Fruit fly (Drosophila melanogaster) whole organism, embryonic: ENCODE measurements around the gene Jhbp3.

Source experiments
- Aef1 ChIP-seq: fragments of 200-800 bp; sonication (Bioruptor generic); IDR thresholded peaks from 3 replicates; pipeline ENCODE4 v1.3.6; 2022; ENCODE audit warnings: missing biosample characterization, missing genetic modification characterization
- Antp ChIP-seq: fragments of 200-800 bp; sonication (Bioruptor generic); optimal IDR thresholded peaks from 3 replicates; lab custom pipeline; 2016; ENCODE audit warnings: missing biosample characterization, missing genetic modification characterization
- Atf3 ChIP-seq: fragments of 200-800 bp; sonication (Bioruptor generic); optimal IDR thresholded peaks from 3 replicates; lab custom pipeline; 2016; ENCODE audit warnings: missing biosample characterization, missing genetic modification characterization
- Atf6 ChIP-seq: fragments of 200-800 bp; sonication (Bioruptor generic); IDR thresholded peaks from 2 replicates; pipeline ENCODE4 v1.3.6; 2022; ENCODE audit warnings: missing biosample characterization, missing genetic modification characterization
- CG12299 ChIP-seq: fragments of 200-800 bp; sonication (Bioruptor generic); optimal IDR thresholded peaks from 2 replicates; lab custom pipeline; 2018; ENCODE audit warnings: missing biosample characterization, mild to moderate bottlenecking, missing genetic modification characterization
- CG16815 ChIP-seq: fragments of 200-800 bp; sonication (Bioruptor generic); optimal IDR thresholded peaks from 3 replicates; lab custom pipeline; 2017; ENCODE audit warnings: missing biosample characterization, mild to moderate bottlenecking, missing genetic modification characterization
- CG16863 ChIP-seq: fragments of 200-800 bp; sonication (Bioruptor generic); optimal IDR thresholded peaks from 3 replicates; lab custom pipeline; 2016; ENCODE audit warnings: missing biosample characterization, missing genetic modification characterization
- CG17361 ChIP-seq: fragments of 200-800 bp; sonication (Bioruptor generic); IDR thresholded peaks from 3 replicates; pipeline ENCODE4 v1.3.6; 2022; ENCODE audit warnings: missing biosample characterization, missing genetic modification characterization
- CG17568 ChIP-seq: fragments of 200-800 bp; sonication (Bioruptor generic); optimal IDR thresholded peaks from 2 replicates; lab custom pipeline; 2018; ENCODE audit warnings: missing biosample characterization, mild to moderate bottlenecking, missing genetic modification characterization, moderate library complexity
- CG1832 ChIP-seq: fragments of 200-800 bp; sonication (Bioruptor generic); optimal IDR thresholded peaks from 2 replicates; lab custom pipeline; 2017; ENCODE audit warnings: missing biosample characterization, mild to moderate bottlenecking, missing genetic modification characterization, inconsistent platforms
- CG2116 ChIP-seq: fragments of 200-800 bp; sonication (Bioruptor generic); optimal IDR thresholded peaks from 3 replicates; lab custom pipeline; 2018; ENCODE audit warnings: missing biosample characterization, mild to moderate bottlenecking, missing genetic modification characterization
- CG32767 ChIP-seq: fragments of 200-800 bp; sonication (Bioruptor generic); IDR thresholded peaks from 2 replicates; pipeline ENCODE4 v1.3.6; 2022; ENCODE audit warnings: missing biosample characterization, missing genetic modification characterization
- CG3407 ChIP-seq: fragments of 200-800 bp; sonication (Bioruptor generic); optimal IDR thresholded peaks from 2 replicates; lab custom pipeline; 2018; ENCODE audit warnings: missing biosample characterization, mild to moderate bottlenecking, missing genetic modification characterization
- CG6175 ChIP-seq: fragments of 200-800 bp; sonication (Bioruptor generic); IDR thresholded peaks from 3 replicates; pipeline ENCODE4 v1.3.6; 2022; ENCODE audit warnings: missing biosample characterization, missing genetic modification characterization
- CG6254 ChIP-seq: fragments of 200-800 bp; sonication (Bioruptor generic); optimal IDR thresholded peaks from 3 replicates; lab custom pipeline; 2017; ENCODE audit warnings: mild to moderate bottlenecking, missing biosample characterization, missing genetic modification reagents, missing genetic modification characterization
- CG6791 ChIP-seq: fragments of 200-800 bp; sonication (Bioruptor generic); IDR thresholded peaks from 3 replicates; pipeline ENCODE4 v1.3.6; 2022; ENCODE audit warnings: missing biosample characterization, missing genetic modification characterization; ENCODE audit not compliant: partially characterized antibody
- CG9609 ChIP-seq: fragments of 200-800 bp; sonication (Bioruptor generic); optimal IDR thresholded peaks from 3 replicates; lab custom pipeline; 2016; ENCODE audit warnings: missing biosample characterization, missing genetic modification characterization
- D ChIP-seq, 2 experiments: fragments of 200-800 bp in 1 of 2; fragments of >200 bp in 1 of 2; sonication (Bioruptor generic) in 1 of 2; optimal IDR thresholded peaks; 2 replicates in 1 of 2; 3 replicates in 1 of 2; lab custom pipeline; 2017; ENCODE audit warnings: mild to moderate bottlenecking in 1 of 2, missing biosample characterization in 1 of 2, missing genetic modification characterization in 1 of 2, missing genetic modification reagents in 1 of 2
- Dip2 ChIP-seq: fragments of 200-800 bp; sonication (Bioruptor generic); IDR thresholded peaks from 2 replicates; pipeline ENCODE4 v1.3.6; 2022; ENCODE audit warnings: missing biosample characterization, missing genetic modification characterization
- ERR ChIP-seq: fragments of 200-800 bp; sonication (Bioruptor generic); optimal IDR thresholded peaks from 2 replicates; lab custom pipeline; 2016; ENCODE audit warnings: missing biosample characterization, missing genetic modification characterization
- HLH54F ChIP-seq: fragments of 200-800 bp; sonication (Bioruptor generic); optimal IDR thresholded peaks from 3 replicates; lab custom pipeline; 2016; ENCODE audit warnings: missing biosample characterization, missing genetic modification characterization
- Hmx ChIP-seq: fragments of 200-800 bp; sonication (Bioruptor generic); optimal IDR thresholded peaks from 2 replicates; lab custom pipeline; 2016; ENCODE audit warnings: missing biosample characterization, missing genetic modification characterization
- Hr39 ChIP-seq: fragments of >200 bp; optimal IDR thresholded peaks from 2 replicates; lab custom pipeline; 2017
- NFAT ChIP-seq: fragments of 200-800 bp; sonication (Bioruptor generic); IDR thresholded peaks from 2 replicates; pipeline ENCODE4 v1.3.6; 2022; ENCODE audit warnings: missing biosample characterization, missing genetic modification characterization
- Opbp ChIP-seq: fragments of 200-800 bp; sonication (Bioruptor generic); IDR thresholded peaks from 3 replicates; pipeline ENCODE4 v1.3.6; 2022; ENCODE audit warnings: missing biosample characterization, missing genetic modification characterization; ENCODE audit not compliant: partially characterized antibody
- Sin3A ChIP-seq: fragments of >200 bp; optimal IDR thresholded peaks from 2 replicates; lab custom pipeline; 2018
- Sox102F ChIP-seq: fragments of 200-800 bp; sonication (Bioruptor generic); optimal IDR thresholded peaks from 2 replicates; lab custom pipeline; 2018; ENCODE audit warnings: missing biosample characterization, mild to moderate bottlenecking, missing genetic modification characterization, moderate library complexity
- Ssrp ChIP-seq: fragments of 200-800 bp; sonication (Bioruptor generic); optimal IDR thresholded peaks from 2 replicates; lab custom pipeline; 2018; ENCODE audit warnings: missing biosample characterization, mild to moderate bottlenecking, missing genetic modification characterization, moderate library complexity
- aop ChIP-seq: fragments of 200-800 bp; sonication (Bioruptor generic); IDR thresholded peaks from 2 replicates; pipeline ENCODE4 v1.3.6; 2022; ENCODE audit warnings: missing biosample characterization, missing genetic modification characterization
- ap ChIP-seq: fragments of 200-800 bp; sonication (Bioruptor generic); IDR thresholded peaks from 2 replicates; pipeline ENCODE4 v1.3.6; 2022; ENCODE audit warnings: missing biosample characterization, missing genetic modification characterization
- bsh ChIP-seq, 2 experiments: fragments of 200-800 bp; sonication (Bioruptor generic); optimal IDR thresholded peaks; 2 replicates each; lab custom pipeline; 2017 to 2018; ENCODE audit warnings: mild to moderate bottlenecking in 2 of 2, missing biosample characterization in 2 of 2, missing genetic modification characterization in 2 of 2, moderate library complexity in 1 of 2
- chif ChIP-seq, 2 experiments: fragments of 200-800 bp; sonication (Bioruptor generic); optimal IDR thresholded peaks; 3 replicates each; lab custom pipeline; 2016; ENCODE audit warnings: missing biosample characterization in 2 of 2, missing genetic modification characterization in 2 of 2
- danr ChIP-seq: fragments of 200-800 bp; sonication (Bioruptor generic); IDR thresholded peaks from 2 replicates; pipeline ENCODE4 v1.3.6; 2022; ENCODE audit warnings: missing biosample characterization, missing genetic modification characterization
- dmrt11E ChIP-seq: fragments of 200-800 bp; sonication (Bioruptor generic); optimal IDR thresholded peaks from 3 replicates; lab custom pipeline; 2018; ENCODE audit warnings: missing biosample characterization, mild to moderate bottlenecking, missing genetic modification characterization, moderate library complexity
- eyg ChIP-seq: fragments of 200-800 bp; sonication (Bioruptor generic); optimal IDR thresholded peaks from 3 replicates; lab custom pipeline; 2016; ENCODE audit warnings: missing biosample characterization, missing genetic modification characterization
- hb ChIP-seq: fragments of 200-800 bp; sonication (Bioruptor generic); IDR thresholded peaks from 3 replicates; pipeline ENCODE4 v1.3.6; 2022; ENCODE audit warnings: missing biosample characterization, missing genetic modification characterization; ENCODE audit not compliant: partially characterized antibody
- hbn ChIP-seq: fragments of 200-800 bp; sonication (Bioruptor generic); IDR thresholded peaks from 2 replicates; pipeline ENCODE4 v1.3.6; 2022; ENCODE audit warnings: missing biosample characterization, missing genetic modification characterization; ENCODE audit not compliant: partially characterized antibody
- insv ChIP-seq, 2 experiments: fragments of 200-800 bp; sonication (Bioruptor generic); optimal IDR thresholded peaks; 3 replicates each; lab custom pipeline; 2016 to 2018; ENCODE audit warnings: missing biosample characterization in 2 of 2, missing genetic modification characterization in 2 of 2
- kay ChIP-seq: fragments of 200-800 bp; sonication (Bioruptor generic); optimal IDR thresholded peaks from 2 replicates; lab custom pipeline; 2016; ENCODE audit warnings: missing biosample characterization, missing genetic modification characterization
- ken ChIP-seq: fragments of 200-800 bp; sonication (Bioruptor generic); IDR thresholded peaks from 3 replicates; pipeline ENCODE4 v1.3.6; 2022; ENCODE audit warnings: missing biosample characterization, missing genetic modification characterization
- lilli ChIP-seq: fragments of 200-800 bp; sonication (Bioruptor generic); optimal IDR thresholded peaks from 3 replicates; lab custom pipeline; 2016; ENCODE audit warnings: missing biosample characterization, missing genetic modification characterization
- lola ChIP-seq, 3 experiments: fragments of >200 bp in 2 of 3; fragments of 200-800 bp in 1 of 3; sonication (Bioruptor generic) in 1 of 3; optimal IDR thresholded peaks; 2 replicates each; lab custom pipeline; 2017 to 2019; ENCODE audit warnings: missing biosample characterization in 3 of 3, missing genetic modification characterization in 3 of 3, mild to moderate bottlenecking in 1 of 3, moderate library complexity in 1 of 3
- mirr ChIP-seq: fragments of 200-800 bp; sonication (Bioruptor generic); optimal IDR thresholded peaks from 3 replicates; lab custom pipeline; 2018; ENCODE audit warnings: missing biosample characterization, mild to moderate bottlenecking, missing genetic modification characterization
- nom ChIP-seq: fragments of 200-800 bp; sonication (Bioruptor generic); optimal IDR thresholded peaks from 2 replicates; lab custom pipeline; 2017; ENCODE audit warnings: missing biosample characterization, missing genetic modification characterization, mild to moderate bottlenecking, moderate library complexity, missing genetic modification reagents
- phol ChIP-seq: fragments of 200-800 bp; sonication (Bioruptor generic); optimal IDR thresholded peaks from 3 replicates; lab custom pipeline; 2018; ENCODE audit warnings: missing biosample characterization, mild to moderate bottlenecking, missing genetic modification characterization, moderate library complexity
- row ChIP-seq: fragments of 200-800 bp; sonication (Bioruptor generic); IDR thresholded peaks from 3 replicates; pipeline ENCODE4 v1.3.6; 2022; ENCODE audit warnings: missing biosample characterization, missing genetic modification characterization
- sima ChIP-seq: fragments of 200-800 bp; sonication (Bioruptor generic); optimal IDR thresholded peaks from 2 replicates; lab custom pipeline; 2016; ENCODE audit warnings: missing biosample characterization, missing genetic modification characterization
- sisA ChIP-seq: fragments of 200-800 bp; sonication (Bioruptor generic); IDR thresholded peaks from 2 replicates; pipeline ENCODE4 v1.3.6; 2022; ENCODE audit warnings: missing biosample characterization, missing genetic modification characterization
- sob ChIP-seq: fragments of 200-800 bp; sonication (Bioruptor generic); IDR thresholded peaks from 2 replicates; pipeline ENCODE4 v1.3.6; 2022; ENCODE audit warnings: missing biosample characterization, missing genetic modification characterization
- sug ChIP-seq: fragments of 200-800 bp; optimal IDR thresholded peaks from 2 replicates; lab custom pipeline; 2019; ENCODE audit warnings: missing biosample characterization, mild to moderate bottlenecking, missing genetic modification characterization, moderate library complexity
- tx ChIP-seq: fragments of 200-800 bp; sonication (Bioruptor generic); optimal IDR thresholded peaks from 2 replicates; lab custom pipeline; 2016; ENCODE audit warnings: missing biosample characterization, missing genetic modification characterization

The Jhbp3 gene

dm6 chr3R:4910839-4911341 lies 44.2 kb downstream of the Jhbp3 start (continued):
- TF ChIP-seq sima (GFP tag; lab: Kevin White, UChicago) (no peak), CG32767 (GFP tag; lab: Robert Waterston, UW) (0 out of 2 replicates have a peak, but pooled peaks have one; percentile 5), CG16815 (GFP tag; lab: Kevin White, UChicago) (no peak), Aef1 (GFP tag; lab: Robert Waterston, UW) (peak; percentile 51; the same call in 2 of the 3 replicates), sisA (peak; percentile 12; the same call in 1 of the 2 replicates), tx (no peak), Atf6 (GFP tag; lab: Robert Waterston, UW) (0 out of 2 replicates have a peak, but pooled peaks have one; percentile 9), ken (GFP tag; lab: Robert Waterston, UW) (no peak), sug (tag; lab: Kevin White, UChicago) (no peak), CG1832 (GFP tag; lab: Kevin White, UChicago) (peak; percentile 82), CG3407 (GFP tag; lab: Kevin White, UChicago) (no peak), insv (GFP tag; optimal IDR thresholded peaks at IDR 0.05; lab: Kevin White, UChicago) (no peak), NFAT (GFP tag; lab: Robert Waterston, UW) (no peak), ERR (GFP tag; lab: Kevin White, UChicago) (no peak), nom (peak; percentile 7), lilli (GFP tag; lab: Kevin White, UChicago) (no peak), Dip2 (GFP tag; lab: Robert Waterston, UW) (no peak), bsh (GFP tag; optimal IDR thresholded peaks at IDR 0.05; lab: Kevin White, UChicago) (no peak), CG6175 (GFP tag; lab: Robert Waterston, UW) (no peak), HLH54F (GFP tag; lab: Kevin White, UChicago) (no peak), ap (no peak), Sox102F (GFP tag; lab: Kevin White, UChicago) (no peak), danr (GFP tag; lab: Robert Waterston, UW) (no peak), CG17568 (GFP tag; lab: Kevin White, UChicago) (no peak), kay (GFP tag; lab: Kevin White, UChicago) (no peak), lola (GFP tag; optimal IDR thresholded peaks at IDR 0.05; lab: Kevin White, UChicago) (no peak), CG17361 (GFP tag; lab: Robert Waterston, UW) (no peak), chif (GFP tag; optimal IDR thresholded peaks at IDR 0.05; lab: Kevin White, UChicago) (no peak), eyg (GFP tag; lab: Kevin White, UChicago) (no peak), CG6254 (no peak), CG2116 (GFP tag; lab: Kevin White, UChicago) (no peak), hb (GFP tag; lab: Robert Waterston, UW) (no peak), Sin3A (lab: Kevin White, UChicago) (no peak), Opbp (GFP tag; lab: Robert Waterston, UW) (no peak), dmrt11E (tag; lab: Kevin White, UChicago) (no peak), aop (GFP tag; lab: Robert Waterston, UW) (no peak), CG16863 (GFP tag; lab: Kevin White, UChicago) (no peak), mirr (peak; percentile 52), sob (GFP tag; lab: Robert Waterston, UW) (peak; percentile 31; the same call in 1 of the 2 replicates), phol (tag; lab: Kevin White, UChicago) (no peak), Antp (no peak), hbn (GFP tag; lab: Robert Waterston, UW) (no peak; the same call in 1 of the 2 replicates), Hr39 (lab: Kevin White, UChicago) (no peak), CG6791 (GFP tag; lab: Robert Waterston, UW) (peak; percentile 38; the same call in 1 of the 3 replicates), row (GFP tag; lab: Robert Waterston, UW) (0 out of 3 replicates have a peak, but pooled peaks have one; percentile 20), Hmx (GFP tag; lab: Kevin White, UChicago) (no peak), D (optimal IDR thresholded peaks at IDR 0.05; lab: Kevin White, UChicago) (no peak), D (GFP tag; optimal IDR thresholded peaks at IDR 0.05; lab: Kevin White, UChicago) (no peak), CG12299 (tag; lab: Kevin White, UChicago) (no peak), Atf3 (GFP tag; lab: Kevin White, UChicago) (no peak), Ssrp (tag; lab: Kevin White, UChicago) (no peak), CG9609 (GFP tag; lab: Kevin White, UChicago) (no peak)
